Worm (Caenorhabditis elegans): ENCODE measurements around the gene C05D12.4.

DNA sequence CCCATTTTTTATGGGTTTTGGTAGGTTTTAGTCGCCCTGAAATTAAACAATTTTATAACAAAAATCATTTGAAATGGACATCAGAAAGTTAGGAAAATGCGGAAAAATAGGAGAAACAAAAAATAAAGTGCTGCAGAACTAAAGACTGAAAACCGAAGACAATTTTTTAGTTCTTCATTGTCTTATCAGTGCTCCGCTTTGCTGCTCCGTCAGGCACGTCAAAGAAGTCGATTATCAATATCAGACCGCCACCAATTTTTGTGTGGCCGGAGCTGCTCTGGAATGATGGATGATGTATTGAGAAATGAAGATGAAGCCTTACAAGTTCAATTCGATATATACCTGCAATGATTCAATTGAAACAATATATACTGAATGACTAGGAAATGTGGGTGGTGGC lies 6.7 kb downstream of the C05D12.4 start, which contains the start of gene vha-6:
- no peak for TF ChIP-seq pha-4 (tag; optimal IDR thresholded peaks at IDR 0.05)
- TF ChIP-seq nfya-1 (tag; optimal IDR thresholded peaks at IDR 0.05; ENCODE audit: insufficient read depth), result no peak
- no peak for TF ChIP-seq egl-27 (tag; optimal IDR thresholded peaks at IDR 0.05)
- no peak for TF ChIP-seq nhr-12 (tag; optimal IDR thresholded peaks at IDR 0.05)
- TF ChIP-seq ama-1 (optimal IDR thresholded peaks at IDR 0.05), result no peak
